Worm (Caenorhabditis elegans) whole organism, L4 larva: ENCODE results near the gene wht-3.

Experiments used
- F26F4.8 ChIP-seq: fragments of 200-800 bp; sonication (Bioruptor generic); conservative IDR thresholded peaks from 2 replicates; pipeline ENCODE4 v1.3.6; 2022; ENCODE audit warnings: missing genetic modification characterization, missing compliant biosample characterization
- T26A8.4 ChIP-seq: fragments of 200-800 bp; sonication (Bioruptor generic); IDR thresholded peaks from 2 replicates; pipeline ENCODE4 v1.3.6; 2022; ENCODE audit warnings: missing genetic modification characterization, missing compliant biosample characterization
- ces-1 ChIP-seq: fragments of 150-350 bp; sonication (generic microtip); optimal IDR thresholded peaks from 4 replicates; lab custom pipeline; 2014; ENCODE audit warnings: missing biosample characterization, missing genetic modification reagents, missing genetic modification characterization
- fos-1 ChIP-seq: fragments of 150-350 bp; optimal IDR thresholded peaks from 2 replicates; lab custom pipeline; 2014; ENCODE audit warnings: missing biosample characterization, missing genetic modification characterization
- lin-39 ChIP-seq: fragments of 150-350 bp; optimal IDR thresholded peaks from 2 replicates; lab custom pipeline; 2014; ENCODE audit warnings: missing biosample characterization, missing genetic modification reagents, missing genetic modification characterization
- lsy-2 ChIP-seq, 2 experiments: fragments of 150-350 bp in 1 of 2; sonication (generic microtip) in 1 of 2; optimal IDR thresholded peaks; 2 replicates each; lab custom pipeline; 2014 to 2017; ENCODE audit warnings: missing biosample characterization in 2 of 2, missing genetic modification characterization in 2 of 2
- mdt-29 ChIP-seq: fragments of 200-800 bp; sonication (Bioruptor generic); IDR thresholded peaks from 2 replicates; pipeline ENCODE4 v1.3.6; 2022; ENCODE audit warnings: missing genetic modification reagents, missing genetic modification characterization, missing compliant biosample characterization
- nhr-25 ChIP-seq: sonication (generic microtip); optimal IDR thresholded peaks from 2 replicates; lab custom pipeline; 2017; ENCODE audit warnings: missing genetic modification characterization, mild to moderate bottlenecking, missing compliant biosample characterization, antibody characterized with exemption, moderate library complexity, borderline replicate concordance; ENCODE audit not compliant: insufficient read depth
- unc-39 ChIP-seq: sonication (generic microtip); optimal IDR thresholded peaks from 2 replicates; lab custom pipeline; 2017; ENCODE audit warnings: missing biosample characterization, missing genetic modification characterization
- zfp-3 ChIP-seq: fragments of 200-800 bp; sonication (Bioruptor generic); conservative IDR thresholded peaks from 2 replicates; pipeline ENCODE4 v1.3.6; 2022; ENCODE audit warnings: missing genetic modification reagents, missing genetic modification characterization, missing compliant biosample characterization

- TF ChIP-seq F26F4.8 (GFP tag; lab: Robert Waterston, UW) (no peak), zfp-3 (GFP tag; lab: Robert Waterston, UW) (no peak), lsy-2 (tag; optimal IDR thresholded peaks at IDR 0.05; lab: Kevin White, UChicago) (no peak), mdt-29 (no peak), lin-39 (tag; lab: Kevin White, UChicago) (no peak), unc-39 (no peak), nhr-25 (tag; lab: Kevin White, UChicago) (no peak), ces-1 (no peak), T26A8.4 (GFP tag; lab: Robert Waterston, UW) (no peak), fos-1 (tag; lab: Kevin White, UChicago) (no peak)
Observed at ce11 chrIII:4175489-4175888, 24.1 kb upstream of the wht-3 start.
